Fruit fly (Drosophila melanogaster) whole organism, embryonic: ENCODE results near the gene Hsp83.

ENCODE experiments used
- Adf1 ChIP-seq: fragments of 200-800 bp; sonication (Bioruptor generic); IDR thresholded peaks from 2 replicates; pipeline ENCODE4 v1.3.6; 2022; ENCODE audit warnings: missing biosample characterization, missing genetic modification characterization
- B-H1 ChIP-seq: fragments of 200-800 bp; sonication (Bioruptor generic); IDR thresholded peaks from 3 replicates; pipeline ENCODE4 v1.3.6; 2022; ENCODE audit warnings: missing biosample characterization, missing genetic modification characterization
- BEAF-32 ChIP-seq: fragments of 200-800 bp; sonication (Bioruptor generic); optimal IDR thresholded peaks from 3 replicates; lab custom pipeline; 2017; ENCODE audit warnings: missing biosample characterization, missing genetic modification characterization, mild to moderate bottlenecking, moderate library complexity, missing genetic modification reagents
- CG1024 ChIP-seq: fragments of 200-800 bp; sonication (Bioruptor generic); IDR thresholded peaks from 2 replicates; pipeline ENCODE4 v1.3.6; 2022; ENCODE audit warnings: missing biosample characterization, missing genetic modification characterization
- CG12659 ChIP-seq: fragments of 200-800 bp; sonication (Bioruptor generic); optimal IDR thresholded peaks from 3 replicates; lab custom pipeline; 2017; ENCODE audit warnings: mild to moderate bottlenecking, missing biosample characterization, missing genetic modification reagents, missing genetic modification characterization
- CG16815 ChIP-seq: fragments of 200-800 bp; sonication (Bioruptor generic); optimal IDR thresholded peaks from 3 replicates; lab custom pipeline; 2017; ENCODE audit warnings: missing biosample characterization, mild to moderate bottlenecking, missing genetic modification characterization
- CG18764 ChIP-seq: fragments of 200-800 bp; sonication (Bioruptor generic); optimal IDR thresholded peaks from 3 replicates; lab custom pipeline; 2016; ENCODE audit warnings: missing biosample characterization, missing genetic modification characterization
- CG2678 ChIP-seq: fragments of 200-800 bp; sonication (Bioruptor generic); optimal IDR thresholded peaks from 3 replicates; lab custom pipeline; 2019; ENCODE audit warnings: missing biosample characterization, mild to moderate bottlenecking, missing genetic modification characterization, moderate library complexity
- CG2712 ChIP-seq: fragments of 200-800 bp; optimal IDR thresholded peaks from 3 replicates; lab custom pipeline; 2019; ENCODE audit warnings: missing biosample characterization, mild to moderate bottlenecking, missing genetic modification characterization, moderate library complexity
- CG4730 ChIP-seq: fragments of 200-800 bp; sonication (Bioruptor generic); IDR thresholded peaks from 2 replicates; pipeline ENCODE4 v1.3.6; 2022; ENCODE audit warnings: missing biosample characterization, missing genetic modification characterization
- CG5180 ChIP-seq: fragments of 200-800 bp; sonication (Bioruptor generic); optimal IDR thresholded peaks from 3 replicates; lab custom pipeline; 2017; ENCODE audit warnings: missing biosample characterization, missing genetic modification characterization, mild to moderate bottlenecking, moderate library complexity, missing genetic modification reagents
- CG5953 ChIP-seq: fragments of 200-800 bp; sonication (Bioruptor generic); IDR thresholded peaks from 2 replicates; pipeline ENCODE4 v1.3.6; 2022; ENCODE audit warnings: missing biosample characterization, missing genetic modification characterization
- CG6854 ChIP-seq: fragments of 200-800 bp; sonication (Bioruptor generic); optimal IDR thresholded peaks from 3 replicates; lab custom pipeline; 2017; ENCODE audit warnings: missing biosample characterization, mild to moderate bottlenecking, missing genetic modification characterization
- CG9797 ChIP-seq: fragments of 200-800 bp; sonication (Bioruptor generic); optimal IDR thresholded peaks from 3 replicates; lab custom pipeline; 2018; ENCODE audit warnings: missing biosample characterization, mild to moderate bottlenecking, missing genetic modification characterization
- CG9817 ChIP-seq: fragments of 200-800 bp; sonication (Bioruptor generic); optimal IDR thresholded peaks from 2 replicates; lab custom pipeline; 2018; ENCODE audit warnings: missing biosample characterization, mild to moderate bottlenecking, missing genetic modification characterization, moderate library complexity
- Chrac-16 ChIP-seq: fragments of 200-800 bp; sonication (Bioruptor generic); optimal IDR thresholded peaks from 3 replicates; lab custom pipeline; 2016; ENCODE audit warnings: missing biosample characterization, missing genetic modification characterization
- CoRest ChIP-seq: fragments of 200-800 bp; sonication (Bioruptor generic); optimal IDR thresholded peaks from 3 replicates; lab custom pipeline; 2018; ENCODE audit warnings: missing biosample characterization, mild to moderate bottlenecking, missing genetic modification characterization, moderate library complexity
- Eip74EF ChIP-seq, 2 experiments: fragments of 200-800 bp in 1 of 2; fragments of >200 bp in 1 of 2; sonication (Bioruptor generic) in 1 of 2; optimal IDR thresholded peaks; 2 replicates each; lab custom pipeline; 2017 to 2019; ENCODE audit warnings: missing biosample characterization in 2 of 2, missing genetic modification characterization in 2 of 2, mild to moderate bottlenecking in 1 of 2, moderate library complexity in 1 of 2
- Fer1 ChIP-seq: fragments of 200-800 bp; sonication (Bioruptor generic); optimal IDR thresholded peaks from 2 replicates; lab custom pipeline; 2017; ENCODE audit warnings: missing biosample characterization, mild to moderate bottlenecking, missing genetic modification characterization
- HmgD ChIP-seq: fragments of 200-800 bp; sonication (Bioruptor generic); optimal IDR thresholded peaks from 3 replicates; lab custom pipeline; 2016; ENCODE audit warnings: missing biosample characterization, missing genetic modification characterization
- Hsf ChIP-seq: fragments of 200-800 bp; sonication (Bioruptor generic); optimal IDR thresholded peaks from 3 replicates; lab custom pipeline; 2016; ENCODE audit warnings: missing biosample characterization, missing genetic modification characterization
- NK7.1 ChIP-seq: fragments of 200-800 bp; sonication (Bioruptor generic); optimal IDR thresholded peaks from 3 replicates; lab custom pipeline; 2016; ENCODE audit warnings: missing biosample characterization, missing genetic modification characterization
- Ptx1 ChIP-seq: fragments of 200-800 bp; sonication (Bioruptor generic); IDR thresholded peaks from 2 replicates; pipeline ENCODE4 v1.3.6; 2022; ENCODE audit warnings: missing biosample characterization, missing genetic modification characterization
- Side ChIP-seq: fragments of 200-800 bp; sonication (Bioruptor generic); optimal IDR thresholded peaks from 2 replicates; lab custom pipeline; 2016; ENCODE audit warnings: missing biosample characterization, missing genetic modification characterization
- Sry-β ChIP-seq: fragments of 200-800 bp; sonication (Bioruptor generic); optimal IDR thresholded peaks from 2 replicates; lab custom pipeline; 2018; ENCODE audit warnings: missing biosample characterization, mild to moderate bottlenecking, missing genetic modification characterization, moderate library complexity
- amos ChIP-seq: fragments of 200-800 bp; sonication (Bioruptor generic); IDR thresholded peaks from 2 replicates; pipeline ENCODE4 v1.3.6; 2022; ENCODE audit warnings: missing biosample characterization, missing genetic modification characterization; ENCODE audit not compliant: partially characterized antibody
- ase ChIP-seq: fragments of 200-800 bp; sonication (Bioruptor generic); IDR thresholded peaks from 3 replicates; pipeline ENCODE4 v1.3.6; 2022; ENCODE audit warnings: missing biosample characterization, missing genetic modification characterization
- ato ChIP-seq: fragments of 200-800 bp; sonication (Bioruptor generic); IDR thresholded peaks from 2 replicates; pipeline ENCODE4 v1.3.6; 2022; ENCODE audit warnings: missing biosample characterization, missing genetic modification characterization; ENCODE audit not compliant: partially characterized antibody
- bigmax ChIP-seq: fragments of 200-800 bp; sonication (Bioruptor generic); optimal IDR thresholded peaks from 2 replicates; lab custom pipeline; 2018; ENCODE audit warnings: missing biosample characterization, mild to moderate bottlenecking, missing genetic modification characterization
- cato ChIP-seq: fragments of 200-800 bp; sonication (Bioruptor generic); optimal IDR thresholded peaks from 2 replicates; lab custom pipeline; 2016; ENCODE audit warnings: missing biosample characterization, missing genetic modification characterization, borderline replicate concordance
- crc ChIP-seq: fragments of 200-800 bp; sonication (Bioruptor generic); optimal IDR thresholded peaks from 2 replicates; lab custom pipeline; 2016; ENCODE audit warnings: missing biosample characterization, missing genetic modification characterization
- crol ChIP-seq: fragments of 200-800 bp; sonication (Bioruptor generic); IDR thresholded peaks from 2 replicates; pipeline ENCODE4 v1.3.6; 2022; ENCODE audit warnings: missing biosample characterization, missing genetic modification characterization
- disco-r ChIP-seq: fragments of 200-800 bp; sonication (Bioruptor generic); optimal IDR thresholded peaks from 2 replicates; lab custom pipeline; 2016; ENCODE audit warnings: missing biosample characterization, missing genetic modification characterization
- en ChIP-seq: fragments of 200-800 bp; sonication (Bioruptor generic); optimal IDR thresholded peaks from 2 replicates; lab custom pipeline; 2016; ENCODE audit warnings: missing biosample characterization, missing genetic modification characterization
- ham ChIP-seq: fragments of 200-800 bp; sonication (Bioruptor generic); IDR thresholded peaks from 2 replicates; pipeline ENCODE4 v1.3.6; 2022; ENCODE audit warnings: missing biosample characterization, missing genetic modification characterization
- ind ChIP-seq: fragments of 200-800 bp; sonication (Bioruptor generic); optimal IDR thresholded peaks from 3 replicates; lab custom pipeline; 2016; ENCODE audit warnings: missing biosample characterization, missing genetic modification characterization
- jing ChIP-seq: fragments of 200-800 bp; sonication (Bioruptor generic); optimal IDR thresholded peaks from 2 replicates; lab custom pipeline; 2018; ENCODE audit warnings: missing biosample characterization, mild to moderate bottlenecking, missing genetic modification characterization
- kah ChIP-seq: fragments of 200-800 bp; sonication (Bioruptor generic); optimal IDR thresholded peaks from 2 replicates; lab custom pipeline; 2018; ENCODE audit warnings: missing biosample characterization, mild to moderate bottlenecking, missing genetic modification characterization
- kni ChIP-seq: fragments of 200-800 bp; sonication (Bioruptor generic); optimal IDR thresholded peaks from 3 replicates; lab custom pipeline; 2017; ENCODE audit warnings: mild to moderate bottlenecking, missing biosample characterization, missing genetic modification reagents, missing genetic modification characterization
- luna ChIP-seq: fragments of 200-800 bp; sonication (Bioruptor generic); optimal IDR thresholded peaks from 2 replicates; lab custom pipeline; 2016; ENCODE audit warnings: missing biosample characterization, missing genetic modification characterization
- nom ChIP-seq: fragments of 200-800 bp; sonication (Bioruptor generic); optimal IDR thresholded peaks from 2 replicates; lab custom pipeline; 2017; ENCODE audit warnings: missing biosample characterization, missing genetic modification characterization, mild to moderate bottlenecking, moderate library complexity, missing genetic modification reagents
- pita ChIP-seq: fragments of 200-800 bp; sonication (Bioruptor generic); optimal IDR thresholded peaks from 2 replicates; lab custom pipeline; 2017; ENCODE audit warnings: missing biosample characterization, mild to moderate bottlenecking, missing genetic modification characterization
- pzg ChIP-seq: fragments of 200-800 bp; sonication (Bioruptor generic); optimal IDR thresholded peaks from 3 replicates; lab custom pipeline; 2018; ENCODE audit warnings: missing biosample characterization, mild to moderate bottlenecking, missing genetic modification characterization, moderate library complexity
- row ChIP-seq: fragments of 200-800 bp; sonication (Bioruptor generic); IDR thresholded peaks from 3 replicates; pipeline ENCODE4 v1.3.6; 2022; ENCODE audit warnings: missing biosample characterization, missing genetic modification characterization
- sc ChIP-seq, 3 experiments: fragments of >200 bp in 2 of 3; fragments of 200-800 bp in 1 of 3; sonication (Bioruptor generic) in 1 of 3; optimal IDR thresholded peaks; 2 replicates in 2 of 3; 3 replicates in 1 of 3; lab custom pipeline; 2017; ENCODE audit warnings: mild to moderate bottlenecking in 1 of 3, missing biosample characterization in 1 of 3, missing genetic modification characterization in 1 of 3, missing genetic modification reagents in 1 of 3
- sna ChIP-seq: fragments of 200-800 bp; sonication (Bioruptor generic); IDR thresholded peaks from 2 replicates; pipeline ENCODE4 v1.3.6; 2022; ENCODE audit warnings: missing biosample characterization, missing genetic modification characterization; ENCODE audit not compliant: partially characterized antibody
- wek ChIP-seq: fragments of 200-800 bp; sonication (Bioruptor generic); optimal IDR thresholded peaks from 3 replicates; lab custom pipeline; 2018; ENCODE audit warnings: missing biosample characterization, mild to moderate bottlenecking, missing genetic modification characterization, moderate library complexity
- zf30C ChIP-seq: fragments of 200-800 bp; sonication (Bioruptor generic); optimal IDR thresholded peaks from 3 replicates; lab custom pipeline; 2018; ENCODE audit warnings: missing biosample characterization, mild to moderate bottlenecking, missing genetic modification characterization

Hsp83 gene

dm6 chr3L:3159309-3160194, 33.2 kb upstream of the Hsp83 start, which contains the start of the genes ND-30 and CG15812 (continued):
- TF ChIP-seq crc = no peak
- TF ChIP-seq kni = no peak
- TF ChIP-seq sc (optimal IDR thresholded peaks at IDR 0.05; lab: Kevin White, UChicago) = no peak
- TF ChIP-seq sc (GFP tag; optimal IDR thresholded peaks at IDR 0.05; lab: Kevin White, UChicago) = no peak
- TF ChIP-seq ato (GFP tag; lab: Robert Waterston, UW) = 0 out of 2 replicates have a peak, but pooled peaks have one; percentile 30
- no peak for TF ChIP-seq Sry-β (GFP tag; lab: Kevin White, UChicago)
- no peak for TF ChIP-seq CG6854 (GFP tag; lab: Kevin White, UChicago)
- no peak for TF ChIP-seq CG2678
- TF ChIP-seq CG5180 (GFP tag; lab: Kevin White, UChicago) = no peak
- peak; percentile 19 for TF ChIP-seq Chrac-16 (GFP tag; lab: Kevin White, UChicago)
- TF ChIP-seq luna (GFP tag; lab: Kevin White, UChicago) = no peak
- no peak for TF ChIP-seq cato (GFP tag; lab: Kevin White, UChicago)
- TF ChIP-seq Eip74EF (GFP tag; optimal IDR thresholded peaks at IDR 0.05; lab: Kevin White, UChicago) = no peak
- TF ChIP-seq CG18764 (GFP tag; lab: Kevin White, UChicago) = no peak
- no peak for TF ChIP-seq jing (GFP tag; lab: Kevin White, UChicago)
- TF ChIP-seq B-H1 (GFP tag; lab: Robert Waterston, UW) = no peak
- TF ChIP-seq NK7.1 (GFP tag; lab: Kevin White, UChicago) = no peak
- TF ChIP-seq disco-r (GFP tag; lab: Kevin White, UChicago) = no peak
- TF ChIP-seq CG2712 (tag; lab: Kevin White, UChicago) = peak; percentile 38
- TF ChIP-seq zf30C (GFP tag; lab: Kevin White, UChicago) = no peak
- TF ChIP-seq amos (GFP tag; lab: Robert Waterston, UW) = peak; percentile 7; the same call in 1 of the 2 replicates
- no peak for TF ChIP-seq CG1024 (GFP tag; lab: Robert Waterston, UW)
- TF ChIP-seq CG9797 (GFP tag; lab: Kevin White, UChicago) = peak; percentile 38
- TF ChIP-seq HmgD (GFP tag; lab: Kevin White, UChicago) = no peak
- TF ChIP-seq CoRest = no peak
- no peak for TF ChIP-seq sna (GFP tag; lab: Robert Waterston, UW)
- no peak for TF ChIP-seq CG16815 (GFP tag; lab: Kevin White, UChicago)
- TF ChIP-seq Fer1 (GFP tag; lab: Kevin White, UChicago) = no peak
- no peak for TF ChIP-seq en
- no peak for TF ChIP-seq Adf1 (GFP tag; lab: Robert Waterston, UW)
- TF ChIP-seq ind (GFP tag; lab: Kevin White, UChicago) = no peak
- peak; percentile 35 for TF ChIP-seq pzg (GFP tag; lab: Kevin White, UChicago)
- no peak for TF ChIP-seq wek (GFP tag; lab: Kevin White, UChicago)
- TF ChIP-seq CG4730 (GFP tag; lab: Robert Waterston, UW) = no peak
- no peak for TF ChIP-seq CG9817 (tag; lab: Kevin White, UChicago)
- TF ChIP-seq nom (GFP tag; lab: Kevin White, UChicago) = no peak
- no peak for TF ChIP-seq CG5953 (GFP tag; lab: Robert Waterston, UW)
- TF ChIP-seq BEAF-32 (GFP tag; lab: Kevin White, UChicago) = peak; percentile 20
- TF ChIP-seq crol (GFP tag; lab: Robert Waterston, UW) = no peak
- TF ChIP-seq CG12659 (GFP tag; lab: Kevin White, UChicago) = peak; percentile 55
- no peak for TF ChIP-seq Side (GFP tag; lab: Kevin White, UChicago)
- TF ChIP-seq pita (GFP tag; lab: Kevin White, UChicago) = no peak
- no peak for TF ChIP-seq kah
- no peak for TF ChIP-seq ham (GFP tag; lab: Robert Waterston, UW)
- TF ChIP-seq Hsf (GFP tag; lab: Kevin White, UChicago) = no peak
- TF ChIP-seq Ptx1 (GFP tag; lab: Robert Waterston, UW) = no peak
- peak; percentile 73 for TF ChIP-seq row
- TF ChIP-seq ase (GFP tag; lab: Robert Waterston, UW) = no peak
- TF ChIP-seq bigmax (GFP tag; lab: Kevin White, UChicago) = no peak
